Fruit fly (Drosophila melanogaster) whole organism, embryonic: ENCODE measurements around the gene CG8907.

Experiments
- Asciz ChIP-seq: fragments of 200-800 bp; sonication (Bioruptor generic); optimal IDR thresholded peaks from 2 replicates; lab custom pipeline; 2017; ENCODE audit warnings: missing biosample characterization, mild to moderate bottlenecking, missing genetic modification characterization, missing genetic modification reagents
- CG10209 ChIP-seq: fragments of 200-800 bp; sonication (Bioruptor generic); optimal IDR thresholded peaks from 3 replicates; lab custom pipeline; 2017; ENCODE audit warnings: missing biosample characterization, mild to moderate bottlenecking, missing genetic modification characterization, missing genetic modification reagents
- CG10959 ChIP-seq: fragments of 200-800 bp; sonication (Bioruptor generic); IDR thresholded peaks from 2 replicates; pipeline ENCODE4 v1.3.6; 2022; ENCODE audit warnings: missing biosample characterization, missing genetic modification characterization
- CG10979 ChIP-seq: fragments of 200-800 bp; sonication (Bioruptor generic); optimal IDR thresholded peaks from 2 replicates; lab custom pipeline; 2018; ENCODE audit warnings: missing biosample characterization, mild to moderate bottlenecking, missing genetic modification characterization, moderate library complexity
- CG11247 ChIP-seq: fragments of 200-800 bp; sonication (Bioruptor generic); IDR thresholded peaks from 2 replicates; pipeline ENCODE4 v1.3.6; 2022; ENCODE audit warnings: missing biosample characterization, missing genetic modification characterization
- CG12391 ChIP-seq: fragments of 200-800 bp; sonication (Bioruptor generic); optimal IDR thresholded peaks from 3 replicates; lab custom pipeline; 2018; ENCODE audit warnings: missing biosample characterization, mild to moderate bottlenecking, missing genetic modification characterization, moderate library complexity
- CG13296 ChIP-seq: fragments of 200-800 bp; sonication (Bioruptor generic); optimal IDR thresholded peaks from 3 replicates; lab custom pipeline; 2018; ENCODE audit warnings: missing biosample characterization, mild to moderate bottlenecking, missing genetic modification characterization
- CG15601 ChIP-seq: fragments of 200-800 bp; sonication (Bioruptor generic); optimal IDR thresholded peaks from 3 replicates; lab custom pipeline; 2019; ENCODE audit warnings: missing biosample characterization, mild to moderate bottlenecking, missing genetic modification characterization, moderate library complexity
- CG1603 ChIP-seq: fragments of 200-800 bp; sonication (Bioruptor generic); optimal IDR thresholded peaks from 2 replicates; lab custom pipeline; 2019; ENCODE audit warnings: missing biosample characterization, mild to moderate bottlenecking, missing genetic modification characterization, moderate library complexity
- CG33213 ChIP-seq: fragments of 200-800 bp; sonication (Bioruptor generic); optimal IDR thresholded peaks from 3 replicates; lab custom pipeline; 2016; ENCODE audit warnings: missing biosample characterization, missing genetic modification characterization
- CG34224 ChIP-seq: fragments of 200-800 bp; sonication (Bioruptor generic); IDR thresholded peaks from 3 replicates; pipeline ENCODE4 v1.3.6; 2022; ENCODE audit warnings: missing biosample characterization, missing genetic modification characterization; ENCODE audit not compliant: partially characterized antibody
- CG34376 ChIP-seq: fragments of 200-800 bp; sonication (Bioruptor generic); optimal IDR thresholded peaks from 2 replicates; lab custom pipeline; 2018; ENCODE audit warnings: missing biosample characterization, mild to moderate bottlenecking, missing genetic modification characterization
- CG3847 ChIP-seq: fragments of 200-800 bp; sonication (Bioruptor generic); IDR thresholded peaks from 2 replicates; pipeline ENCODE4 v1.3.6; 2022; ENCODE audit warnings: missing biosample characterization, missing genetic modification characterization
- CG4854 ChIP-seq: fragments of 200-800 bp; sonication (Bioruptor generic); optimal IDR thresholded peaks from 2 replicates; lab custom pipeline; 2016; ENCODE audit warnings: missing biosample characterization, missing genetic modification characterization, inconsistent platforms
- CG8765 ChIP-seq: fragments of 200-800 bp; sonication (Bioruptor generic); IDR thresholded peaks from 2 replicates; pipeline ENCODE4 v1.3.6; 2022; ENCODE audit warnings: missing biosample characterization, missing genetic modification characterization
- CG9876 ChIP-seq: fragments of 200-800 bp; sonication (Bioruptor generic); optimal IDR thresholded peaks from 2 replicates; lab custom pipeline; 2016; ENCODE audit warnings: missing biosample characterization, missing genetic modification characterization
- CTCF ChIP-seq: fragments of 200-800 bp; sonication (Bioruptor generic); optimal IDR thresholded peaks from 2 replicates; lab custom pipeline; 2017; ENCODE audit warnings: missing biosample characterization, mild to moderate bottlenecking, missing genetic modification characterization, moderate library complexity
- CrebB ChIP-seq: fragments of 200-800 bp; sonication (Bioruptor generic); optimal IDR thresholded peaks from 3 replicates; lab custom pipeline; 2018; ENCODE audit warnings: missing biosample characterization, mild to moderate bottlenecking, missing genetic modification characterization
- Deaf1 ChIP-seq: fragments of 200-800 bp; optimal IDR thresholded peaks from 3 replicates; lab custom pipeline; 2019; ENCODE audit warnings: missing biosample characterization, mild to moderate bottlenecking, missing genetic modification characterization, moderate library complexity
- HLH3B ChIP-seq: fragments of 200-800 bp; sonication (Bioruptor generic); IDR thresholded peaks from 2 replicates; pipeline ENCODE4 v1.3.6; 2022; ENCODE audit warnings: missing biosample characterization, missing genetic modification characterization
- Mad ChIP-seq: fragments of 200-800 bp; sonication (Bioruptor generic); optimal IDR thresholded peaks from 2 replicates; lab custom pipeline; 2016; ENCODE audit warnings: missing biosample characterization, missing genetic modification characterization
- Meics ChIP-seq: fragments of 200-800 bp; sonication (Bioruptor generic); optimal IDR thresholded peaks from 2 replicates; lab custom pipeline; 2017; ENCODE audit warnings: missing biosample characterization, mild to moderate bottlenecking, missing genetic modification characterization
- Ravus ChIP-seq: fragments of 200-800 bp; sonication (Bioruptor generic); IDR thresholded peaks from 2 replicates; pipeline ENCODE4 v1.3.6; 2022; ENCODE audit warnings: missing biosample characterization, missing genetic modification characterization
- Rfx ChIP-seq: fragments of 200-800 bp; sonication (Bioruptor generic); IDR thresholded peaks from 2 replicates; pipeline ENCODE4 v1.3.6; 2022; ENCODE audit warnings: missing biosample characterization, missing genetic modification characterization
- Stat92E ChIP-seq, 3 experiments: fragments of >200 bp in 2 of 3; fragments of 200-800 bp in 1 of 3; sonication (Bioruptor generic) in 1 of 3; optimal IDR thresholded peaks; 2 replicates each; lab custom pipeline; 2017 to 2019; ENCODE audit warnings: missing biosample characterization in 3 of 3, missing genetic modification characterization in 3 of 3, mild to moderate bottlenecking in 1 of 3, moderate library complexity in 1 of 3
- ap ChIP-seq: fragments of 200-800 bp; sonication (Bioruptor generic); IDR thresholded peaks from 2 replicates; pipeline ENCODE4 v1.3.6; 2022; ENCODE audit warnings: missing biosample characterization, missing genetic modification characterization
- ara ChIP-seq: fragments of 200-800 bp; sonication (Bioruptor generic); IDR thresholded peaks from 2 replicates; pipeline ENCODE4 v1.3.6; 2022; ENCODE audit warnings: missing biosample characterization, missing genetic modification characterization
- bab2 ChIP-seq: fragments of 200-800 bp; sonication (Bioruptor generic); optimal IDR thresholded peaks from 2 replicates; lab custom pipeline; 2016; ENCODE audit warnings: missing biosample characterization, missing genetic modification characterization
- bbx ChIP-seq: fragments of 200-800 bp; sonication (Bioruptor generic); IDR thresholded peaks from 2 replicates; pipeline ENCODE4 v1.3.6; 2022; ENCODE audit warnings: missing biosample characterization, missing genetic modification characterization; ENCODE audit not compliant: partially characterized antibody
- corto ChIP-seq: fragments of 200-800 bp; sonication (Bioruptor generic); optimal IDR thresholded peaks from 2 replicates; lab custom pipeline; 2016; ENCODE audit warnings: missing biosample characterization, mild to moderate bottlenecking, missing genetic modification characterization, moderate library complexity
- da ChIP-seq: fragments of 200-800 bp; sonication (Bioruptor generic); optimal IDR thresholded peaks from 2 replicates; lab custom pipeline; 2016; ENCODE audit warnings: missing biosample characterization, missing genetic modification characterization
- dati ChIP-seq: fragments of 200-800 bp; sonication (Bioruptor generic); IDR thresholded peaks from 2 replicates; pipeline ENCODE4 v1.3.6; 2022; ENCODE audit warnings: missing biosample characterization, missing genetic modification characterization
- gcm2 ChIP-seq: fragments of 200-800 bp; sonication (Bioruptor generic); optimal IDR thresholded peaks from 2 replicates; lab custom pipeline; 2016; ENCODE audit warnings: missing biosample characterization, missing genetic modification characterization
- gem ChIP-seq: fragments of 200-800 bp; sonication (Bioruptor generic); optimal IDR thresholded peaks from 2 replicates; lab custom pipeline; 2019; ENCODE audit warnings: missing biosample characterization, mild to moderate bottlenecking, missing genetic modification characterization, moderate library complexity
- h ChIP-seq: fragments of >200 bp; optimal IDR thresholded peaks from 2 replicates; lab custom pipeline; 2017
- her ChIP-seq: fragments of 200-800 bp; sonication (Bioruptor generic); optimal IDR thresholded peaks from 2 replicates; lab custom pipeline; 2016; ENCODE audit warnings: missing biosample characterization, missing genetic modification characterization
- inv ChIP-seq: fragments of 200-800 bp; sonication (Bioruptor generic); IDR thresholded peaks from 2 replicates; pipeline ENCODE4 v1.3.6; 2022; ENCODE audit warnings: missing biosample characterization, missing genetic modification characterization; ENCODE audit not compliant: partially characterized antibody
- lilli ChIP-seq: fragments of 200-800 bp; sonication (Bioruptor generic); optimal IDR thresholded peaks from 3 replicates; lab custom pipeline; 2016; ENCODE audit warnings: missing biosample characterization, missing genetic modification characterization
- mam ChIP-seq: fragments of 200-800 bp; sonication (Bioruptor generic); optimal IDR thresholded peaks from 3 replicates; lab custom pipeline; 2016; ENCODE audit warnings: missing biosample characterization, missing genetic modification characterization
- scrt ChIP-seq: fragments of 200-800 bp; sonication (Bioruptor generic); optimal IDR thresholded peaks from 2 replicates; lab custom pipeline; 2018; ENCODE audit warnings: missing biosample characterization, mild to moderate bottlenecking, missing genetic modification characterization, moderate library complexity
- sisA ChIP-seq: fragments of 200-800 bp; sonication (Bioruptor generic); IDR thresholded peaks from 2 replicates; pipeline ENCODE4 v1.3.6; 2022; ENCODE audit warnings: missing biosample characterization, missing genetic modification characterization
- so ChIP-seq: fragments of 200-800 bp; sonication (Bioruptor generic); IDR thresholded peaks from 3 replicates; pipeline ENCODE4 v1.3.6; 2022; ENCODE audit warnings: missing biosample characterization, missing genetic modification characterization
- zen2 ChIP-seq: fragments of 200-800 bp; sonication (Bioruptor generic); IDR thresholded peaks from 3 replicates; pipeline ENCODE4 v1.3.6; 2022; ENCODE audit warnings: missing biosample characterization, missing genetic modification characterization; ENCODE audit not compliant: partially characterized antibody

The CG8907 gene

dm6 chr3R:17020956-17021355, 12.9 kb downstream of the CG8907 start, which contains the start of gene Adsl (continued):
- peak; percentile 41 for TF ChIP-seq gcm2 (GFP tag; lab: Kevin White, UChicago)
- TF ChIP-seq corto: no peak
- peak; percentile 43; the same call in 2 of the 3 replicates for TF ChIP-seq CG34224
- no peak for TF ChIP-seq CG8765
- no peak for TF ChIP-seq CG4854 (GFP tag; lab: Kevin White, UChicago)
- no peak for TF ChIP-seq sisA (GFP tag; lab: Robert Waterston, UW)
- no peak for TF ChIP-seq Deaf1 (tag; lab: Kevin White, UChicago)
- TF ChIP-seq dati (GFP tag; lab: Robert Waterston, UW): no peak
- no peak for TF ChIP-seq Ravus
- TF ChIP-seq bab2 (GFP tag; lab: Kevin White, UChicago): no peak
- TF ChIP-seq CG10959 (GFP tag; lab: Robert Waterston, UW): no peak
- no peak for TF ChIP-seq ap (GFP tag; lab: Robert Waterston, UW)
- TF ChIP-seq scrt: peak; percentile 90
- no peak for TF ChIP-seq lilli (GFP tag; lab: Kevin White, UChicago)
- peak; percentile 25; the same call in 1 of the 2 replicates for TF ChIP-seq bbx (GFP tag; lab: Robert Waterston, UW)
- no peak for TF ChIP-seq CG13296
- TF ChIP-seq Rfx: no peak; the same call in none of the 2 replicates
- TF ChIP-seq h (lab: Kevin White, UChicago): no peak
- TF ChIP-seq CG34376 (GFP tag; lab: Kevin White, UChicago): no peak
- TF ChIP-seq CG12391 (tag; lab: Kevin White, UChicago): peak; percentile 72
- peak; percentile 70 for TF ChIP-seq CG33213 (GFP tag; lab: Kevin White, UChicago)
- TF ChIP-seq CG10979 (tag; lab: Kevin White, UChicago): peak; percentile 73
- no peak for TF ChIP-seq zen2
- TF ChIP-seq mam (GFP tag; lab: Kevin White, UChicago): no peak
- no peak for TF ChIP-seq gem
- TF ChIP-seq Stat92E (GFP tag; optimal IDR thresholded peaks at IDR 0.05; lab: Kevin White, UChicago): no peak
- TF ChIP-seq CG3847 (GFP tag; lab: Robert Waterston, UW): no peak
- peak; percentile 83 for TF ChIP-seq Meics
- TF ChIP-seq her (GFP tag; lab: Kevin White, UChicago): no peak
- no peak for TF ChIP-seq CG9876
- TF ChIP-seq ara (GFP tag; lab: Robert Waterston, UW): peak; percentile 56
- peak; percentile 56 for TF ChIP-seq CTCF (GFP tag; lab: Kevin White, UChicago)
- peak; percentile 84 for TF ChIP-seq CG1603 (tag; lab: Kevin White, UChicago)
- TF ChIP-seq inv (GFP tag; lab: Robert Waterston, UW): no peak
- TF ChIP-seq CrebB (tag; lab: Kevin White, UChicago): peak; percentile 86
- 0 out of 3 replicates have a peak, but pooled peaks have one; percentile 32 for TF ChIP-seq so (GFP tag; lab: Robert Waterston, UW)
- no peak for TF ChIP-seq CG15601 (tag; lab: Kevin White, UChicago)
- no peak for TF ChIP-seq CG11247 (GFP tag; lab: Robert Waterston, UW)
- TF ChIP-seq Asciz (GFP tag; lab: Kevin White, UChicago): peak; percentile 82
- peak; percentile 18 for TF ChIP-seq Mad (GFP tag; lab: Kevin White, UChicago)
- peak; percentile 68 for TF ChIP-seq CG10209 (GFP tag; lab: Kevin White, UChicago)
- TF ChIP-seq da (GFP tag; lab: Kevin White, UChicago): peak; percentile 12
- no peak for TF ChIP-seq HLH3B (GFP tag; lab: Robert Waterston, UW)
